Fruit fly (Drosophila melanogaster) whole organism, prepupa: ENCODE measurements around the gene CG9119.

Experiments used
- Blimp-1 ChIP-seq: fragments of 200-800 bp; sonication (Bioruptor generic); optimal IDR thresholded peaks from 3 replicates; lab custom pipeline; 2017; ENCODE audit warnings: missing biosample characterization, missing genetic modification characterization, mild to moderate bottlenecking, moderate library complexity, missing genetic modification reagents
- CG10631 ChIP-seq: fragments of 200-800 bp; sonication (Bioruptor generic); optimal IDR thresholded peaks from 2 replicates; lab custom pipeline; 2016; ENCODE audit warnings: missing biosample characterization, missing genetic modification characterization
- CG11762 ChIP-seq: fragments of 200-800 bp; sonication (Bioruptor generic); optimal IDR thresholded peaks from 3 replicates; lab custom pipeline; 2016; ENCODE audit warnings: missing biosample characterization, missing genetic modification characterization; ENCODE audit not compliant: insufficient read depth
- CG15336 ChIP-seq: fragments of 200-800 bp; sonication (Bioruptor generic); IDR thresholded peaks from 2 replicates; pipeline ENCODE4 v1.3.6; 2022; ENCODE audit warnings: missing biosample characterization, missing genetic modification characterization
- CG1621 ChIP-seq: fragments of 200-800 bp; sonication (Bioruptor generic); optimal IDR thresholded peaks from 3 replicates; lab custom pipeline; 2018; ENCODE audit warnings: missing biosample characterization, mild to moderate bottlenecking, missing genetic modification characterization
- CG3032 ChIP-seq: fragments of 200-800 bp; optimal IDR thresholded peaks from 2 replicates; lab custom pipeline; 2019; ENCODE audit warnings: missing biosample characterization, mild to moderate bottlenecking, missing genetic modification characterization, moderate library complexity
- CG31627 ChIP-seq: fragments of 200-800 bp; sonication (Bioruptor generic); optimal IDR thresholded peaks from 3 replicates; lab custom pipeline; 2016; ENCODE audit warnings: missing biosample characterization, missing genetic modification characterization
- CG4318 ChIP-seq: fragments of 200-800 bp; sonication (Bioruptor generic); optimal IDR thresholded peaks from 3 replicates; lab custom pipeline; 2017; ENCODE audit warnings: missing biosample characterization, mild to moderate bottlenecking, missing genetic modification characterization
- CG6163 ChIP-seq: fragments of 200-800 bp; sonication (Bioruptor generic); IDR thresholded peaks from 3 replicates; pipeline ENCODE4 v1.3.6; 2022; ENCODE audit warnings: missing biosample characterization, missing genetic modification characterization
- CG6792 ChIP-seq: fragments of 200-800 bp; sonication (Bioruptor generic); optimal IDR thresholded peaks from 3 replicates; lab custom pipeline; 2016; ENCODE audit warnings: missing biosample characterization, missing genetic modification characterization
- CG6808 ChIP-seq: fragments of 200-800 bp; sonication (Bioruptor generic); optimal IDR thresholded peaks from 3 replicates; lab custom pipeline; 2017; ENCODE audit warnings: missing biosample characterization, missing genetic modification characterization, mild to moderate bottlenecking, moderate library complexity, missing genetic modification reagents
- CG6854 ChIP-seq: fragments of 200-800 bp; sonication (Bioruptor generic); optimal IDR thresholded peaks from 2 replicates; lab custom pipeline; 2017; ENCODE audit warnings: missing biosample characterization, mild to moderate bottlenecking, missing genetic modification characterization
- CG7368 ChIP-seq: fragments of 200-800 bp; sonication (Bioruptor generic); optimal IDR thresholded peaks from 3 replicates; lab custom pipeline; 2016; ENCODE audit warnings: missing biosample characterization, missing genetic modification characterization
- CG8119 ChIP-seq: fragments of 200-800 bp; sonication (Bioruptor generic); IDR thresholded peaks from 3 replicates; pipeline ENCODE4 v1.3.6; 2022; ENCODE audit warnings: missing biosample characterization, missing genetic modification characterization
- CG8319 ChIP-seq: fragments of 200-800 bp; sonication (Bioruptor generic); optimal IDR thresholded peaks from 3 replicates; lab custom pipeline; 2016; ENCODE audit warnings: missing biosample characterization, missing genetic modification characterization
- CG8632 ChIP-seq: fragments of 200-800 bp; sonication (Bioruptor generic); optimal IDR thresholded peaks from 3 replicates; lab custom pipeline; 2016; ENCODE audit warnings: missing biosample characterization, missing genetic modification characterization
- CG9139 ChIP-seq: fragments of 200-800 bp; sonication (Bioruptor generic); optimal IDR thresholded peaks from 3 replicates; lab custom pipeline; 2017; ENCODE audit warnings: missing biosample characterization, mild to moderate bottlenecking, missing genetic modification characterization
- Ets21C ChIP-seq: fragments of 200-800 bp; sonication (Bioruptor generic); optimal IDR thresholded peaks from 3 replicates; lab custom pipeline; 2016; ENCODE audit warnings: missing biosample characterization, missing genetic modification characterization
- Ets96B ChIP-seq: fragments of 200-800 bp; optimal IDR thresholded peaks from 2 replicates; lab custom pipeline; 2019; ENCODE audit warnings: missing biosample characterization, mild to moderate bottlenecking, missing genetic modification characterization, moderate library complexity
- Gug ChIP-seq: fragments of 200-800 bp; sonication (Bioruptor generic); IDR thresholded peaks from 2 replicates; pipeline ENCODE4 v1.3.6; 2022; ENCODE audit warnings: missing biosample characterization, missing genetic modification characterization
- Hr38 ChIP-seq: sonication (Bioruptor generic); optimal IDR thresholded peaks from 2 replicates; lab custom pipeline; 2016; ENCODE audit warnings: missing biosample characterization, missing genetic modification characterization
- Hr4 ChIP-seq: fragments of 200-800 bp; sonication (Bioruptor generic); optimal IDR thresholded peaks from 3 replicates; lab custom pipeline; 2016; ENCODE audit warnings: missing biosample characterization, missing genetic modification characterization
- Lpt ChIP-seq: fragments of 200-800 bp; sonication (Bioruptor generic); optimal IDR thresholded peaks from 3 replicates; lab custom pipeline; 2016; ENCODE audit warnings: missing biosample characterization, missing genetic modification characterization
- OdsH ChIP-seq: fragments of 200-800 bp; sonication (Bioruptor generic); optimal IDR thresholded peaks from 3 replicates; lab custom pipeline; 2016; ENCODE audit warnings: missing biosample characterization, missing genetic modification characterization
- Sox14 ChIP-seq: fragments of 200-800 bp; sonication (Bioruptor generic); optimal IDR thresholded peaks from 3 replicates; lab custom pipeline; 2016; ENCODE audit warnings: missing biosample characterization, missing genetic modification characterization
- achi ChIP-seq: fragments of 200-800 bp; sonication (Bioruptor generic); optimal IDR thresholded peaks from 3 replicates; lab custom pipeline; 2016; ENCODE audit warnings: missing biosample characterization, missing genetic modification characterization
- acj6 ChIP-seq: fragments of 200-800 bp; sonication (Bioruptor generic); optimal IDR thresholded peaks from 3 replicates; lab custom pipeline; 2016; ENCODE audit warnings: missing biosample characterization, missing genetic modification characterization
- cyc ChIP-seq: fragments of 200-800 bp; sonication (Bioruptor generic); optimal IDR thresholded peaks from 3 replicates; lab custom pipeline; 2016; ENCODE audit warnings: missing biosample characterization, missing genetic modification characterization
- dac ChIP-seq: fragments of 200-800 bp; sonication (Bioruptor generic); optimal IDR thresholded peaks from 2 replicates; lab custom pipeline; 2017; ENCODE audit warnings: missing biosample characterization, mild to moderate bottlenecking, missing genetic modification characterization
- dsx ChIP-seq: fragments of 200-800 bp; optimal IDR thresholded peaks from 3 replicates; lab custom pipeline; 2019; ENCODE audit warnings: missing biosample characterization, mild to moderate bottlenecking, missing genetic modification characterization, moderate library complexity; ENCODE audit not compliant: poor library complexity, severe bottlenecking
- eg ChIP-seq: fragments of 200-800 bp; sonication (Bioruptor generic); IDR thresholded peaks from 3 replicates; pipeline ENCODE4 v1.3.6; 2022; ENCODE audit warnings: missing biosample characterization, missing genetic modification characterization
- fd85E ChIP-seq: fragments of 200-800 bp; sonication (Bioruptor generic); optimal IDR thresholded peaks from 3 replicates; lab custom pipeline; 2016; ENCODE audit warnings: missing biosample characterization, missing genetic modification characterization
- fkh ChIP-seq: fragments of 200-800 bp; sonication (Bioruptor generic); optimal IDR thresholded peaks from 3 replicates; lab custom pipeline; 2017; ENCODE audit warnings: missing biosample characterization, mild to moderate bottlenecking, missing genetic modification characterization, moderate library complexity
- lz ChIP-seq: fragments of 200-800 bp; sonication (Bioruptor generic); optimal IDR thresholded peaks from 3 replicates; lab custom pipeline; 2016; ENCODE audit warnings: missing biosample characterization, missing genetic modification characterization
- net ChIP-seq: fragments of 200-800 bp; sonication (Bioruptor generic); optimal IDR thresholded peaks from 3 replicates; lab custom pipeline; 2016; ENCODE audit warnings: missing biosample characterization, missing genetic modification characterization
- salr ChIP-seq, 2 experiments: fragments of 200-800 bp; sonication (Bioruptor generic); optimal IDR thresholded peaks; 3 replicates each; lab custom pipeline; 2016 to 2018; ENCODE audit warnings: missing biosample characterization in 2 of 2, missing genetic modification characterization in 2 of 2, mild to moderate bottlenecking in 1 of 2
- spab ChIP-seq: fragments of 200-800 bp; sonication (Bioruptor generic); optimal IDR thresholded peaks from 2 replicates; lab custom pipeline; 2017; ENCODE audit warnings: missing biosample characterization, mild to moderate bottlenecking, missing genetic modification characterization, missing genetic modification reagents
- ss ChIP-seq, 2 experiments: fragments of 200-800 bp; sonication (Bioruptor generic); optimal IDR thresholded peaks; 2 replicates in 1 of 2; 3 replicates in 1 of 2; lab custom pipeline; 2017 to 2018; ENCODE audit warnings: mild to moderate bottlenecking in 2 of 2, missing biosample characterization in 2 of 2, missing genetic modification characterization in 2 of 2, moderate library complexity in 1 of 2
- svp ChIP-seq: fragments of 200-800 bp; sonication (Bioruptor generic); peaks from one replicate; lab custom pipeline; 2016; ENCODE audit warnings: missing biosample characterization, missing genetic modification characterization
- vri ChIP-seq: fragments of 200-800 bp; sonication (Bioruptor generic); optimal IDR thresholded peaks from 3 replicates; lab custom pipeline; 2016; ENCODE audit warnings: missing biosample characterization, mild to moderate bottlenecking, missing genetic modification characterization

The CG9119 gene

dm6 chr3L:1204674-1205547, at the start of gene CG9119 (continued):
- peak; percentile 44 for TF ChIP-seq CG3032 (tag; lab: Kevin White, UChicago)
- TF ChIP-seq Gug = no peak
- peak; percentile 91 for TF ChIP-seq CG1621 (tag; lab: Kevin White, UChicago)
- TF ChIP-seq cyc = peak; percentile 5
- TF ChIP-seq Hr4 (GFP tag; lab: Kevin White, UChicago) = no peak
- no peak for TF ChIP-seq fd85E
- TF ChIP-seq CG11762 (GFP tag; lab: Kevin White, UChicago) = no peak
- TF ChIP-seq CG6163 (GFP tag; lab: Robert Waterston, UW) = no peak
- TF ChIP-seq Hr38 (GFP tag; lab: Kevin White, UChicago) = no peak
- peak; percentile 61 for TF ChIP-seq CG9139 (GFP tag; lab: Kevin White, UChicago)
- TF ChIP-seq, all 60 proteins: peak for 33

- TF ChIP-seq CG15336 (GFP tag; lab: Robert Waterston, UW) = no peak
- no peak for TF ChIP-seq Hr38 (GFP tag; lab: Kevin White, UChicago)
- TF ChIP-seq spab (GFP tag; lab: Kevin White, UChicago) = no peak
- no peak for TF ChIP-seq CG31627
- no peak for TF ChIP-seq fkh (GFP tag; lab: Kevin White, UChicago)
- no peak for TF ChIP-seq CG7368 (GFP tag; lab: Kevin White, UChicago)
- no peak for TF ChIP-seq OdsH (GFP tag; lab: Kevin White, UChicago)
- no peak for TF ChIP-seq CG6808 (GFP tag; lab: Kevin White, UChicago)
- TF ChIP-seq lz = no peak
- no peak for TF ChIP-seq CG6792
- no peak for TF ChIP-seq cyc
- TF ChIP-seq CG1621 (tag; lab: Kevin White, UChicago) = no peak
- no peak for TF ChIP-seq dsx (GFP tag; lab: Kevin White, UChicago)
- TF ChIP-seq Ets21C (GFP tag; lab: Kevin White, UChicago) = no peak
- no peak for TF ChIP-seq eg (GFP tag; lab: Robert Waterston, UW)
- no peak for TF ChIP-seq CG11762 (GFP tag; lab: Kevin White, UChicago)
- TF ChIP-seq acj6 (GFP tag; lab: Kevin White, UChicago) = no peak
- no peak for TF ChIP-seq fd85E
- TF ChIP-seq, all 60 proteins: peak for 0
Measured at dm6 chr3L:1251712-1252111, 47.1 kb upstream of the CG9119 start, which contains the start of the genes CG9130 and CG9133. Gene CG9130 (plus strand): TSS chr3L:1252012. Gene CG9133 (plus strand): TSS chr3L:1252012.

dm6 chr3L:1250396-1250795, 45.8 kb upstream of the CG9119 start, which contains the start of gene Bfc:
Gene Bfc (plus strand): TSS chr3L:1250696.
- no peak for TF ChIP-seq svp
- TF ChIP-seq CG10631 (GFP tag; lab: Kevin White, UChicago) = no peak
- TF ChIP-seq CG6854 (GFP tag; lab: Kevin White, UChicago) = no peak
- no peak for TF ChIP-seq CG7368 (GFP tag; lab: Kevin White, UChicago)
- no peak for TF ChIP-seq ss (GFP tag; optimal IDR thresholded peaks at IDR 0.05; lab: Kevin White, UChicago)
- no peak for TF ChIP-seq Hr4 (GFP tag; lab: Kevin White, UChicago)
- TF ChIP-seq Lpt (GFP tag; lab: Kevin White, UChicago) = no peak
- no peak for TF ChIP-seq achi (GFP tag; lab: Kevin White, UChicago)
- no peak for TF ChIP-seq Blimp-1 (GFP tag; lab: Kevin White, UChicago)
- TF ChIP-seq Ets96B = no peak
- no peak for TF ChIP-seq CG3032 (tag; lab: Kevin White, UChicago)
- TF ChIP-seq CG8632 (GFP tag; lab: Kevin White, UChicago) = no peak

dm6 chr3L:1247627-1248295, 43.2 kb upstream of the CG9119 start, which contains the start of the genes Psf1 and Sac1:
Gene Psf1 (minus strand): TSS chr3L:1247677.
Gene Sac1 (plus strand): TSS chr3L:1247817.
- no peak for TF ChIP-seq fkh (GFP tag; lab: Kevin White, UChicago)
- TF ChIP-seq CG8632 (GFP tag; lab: Kevin White, UChicago) = no peak
- no peak for TF ChIP-seq CG6854 (GFP tag; lab: Kevin White, UChicago)
- TF ChIP-seq dac = no peak
- no peak for TF ChIP-seq CG8319 (GFP tag; lab: Kevin White, UChicago)
- TF ChIP-seq CG9139 (GFP tag; lab: Kevin White, UChicago) = no peak
- no peak for TF ChIP-seq vri (GFP tag; lab: Kevin White, UChicago)
- TF ChIP-seq eg (GFP tag; lab: Robert Waterston, UW) = no peak
- TF ChIP-seq CG10631 (GFP tag; lab: Kevin White, UChicago) = peak; percentile 34
- TF ChIP-seq Ets21C (GFP tag; lab: Kevin White, UChicago) = peak; percentile 48
- TF ChIP-seq CG4318 (GFP tag; lab: Kevin White, UChicago) = no peak
- TF ChIP-seq CG6808 (GFP tag; lab: Kevin White, UChicago) = no peak
- TF ChIP-seq spab (GFP tag; lab: Kevin White, UChicago) = no peak
- no peak for TF ChIP-seq Lpt (GFP tag; lab: Kevin White, UChicago)
- no peak for TF ChIP-seq salr (GFP tag; optimal IDR thresholded peaks at IDR 0.05; lab: Kevin White, UChicago)
- TF ChIP-seq CG6163 (GFP tag; lab: Robert Waterston, UW) = no peak
- TF ChIP-seq Sox14 (GFP tag; lab: Kevin White, UChicago) = peak; percentile 57
- TF ChIP-seq net = no peak
- no peak for TF ChIP-seq CG8119 (GFP tag; lab: Robert Waterston, UW)
- TF ChIP-seq Hr4 (GFP tag; lab: Kevin White, UChicago) = no peak
- TF ChIP-seq Gug = no peak
